Worm (Caenorhabditis elegans) whole organism, young adult: ENCODE measurements around the gene chil-19.

Experiments
- B0019.2 ChIP-seq: fragments of 200-800 bp; sonication (Bioruptor generic); conservative IDR thresholded peaks from 2 replicates; pipeline ENCODE4 v1.3.6; 2022; ENCODE audit warnings: missing genetic modification reagents, missing genetic modification characterization, missing compliant biosample characterization
- B0261.1 ChIP-seq: sonication (generic microtip); optimal IDR thresholded peaks from 2 replicates; lab custom pipeline; 2016; ENCODE audit warnings: mild to moderate bottlenecking, missing genetic modification characterization, moderate library complexity, missing compliant biosample characterization
- C06A6.2 ChIP-seq: fragments of 200-800 bp; sonication (Bioruptor generic); conservative IDR thresholded peaks from 2 replicates; pipeline ENCODE4 v1.3.6; 2022; ENCODE audit warnings: missing genetic modification characterization, missing compliant biosample characterization
- C17E4.6 ChIP-seq: fragments of 200-800 bp; sonication (Bioruptor generic); IDR thresholded peaks from 2 replicates; pipeline ENCODE4 v1.3.6; 2022; ENCODE audit warnings: missing genetic modification reagents, missing genetic modification characterization, missing compliant biosample characterization
- K11D2.4 ChIP-seq: fragments of 200-800 bp; sonication (Bioruptor generic); IDR thresholded peaks from 2 replicates; pipeline ENCODE4 v1.3.6; 2022; ENCODE audit warnings: missing genetic modification reagents, missing genetic modification characterization, missing compliant biosample characterization
- Y53G8AR.9 ChIP-seq: fragments of 200-800 bp; sonication (Bioruptor generic); conservative IDR thresholded peaks from 2 replicates; pipeline ENCODE4 v1.3.6; 2022; ENCODE audit warnings: missing genetic modification reagents, missing genetic modification characterization, missing compliant biosample characterization
- Y67H2A.10 ChIP-seq: fragments of 200-800 bp; sonication (Bioruptor generic); conservative IDR thresholded peaks from 2 replicates; pipeline ENCODE4 v1.3.6; 2022; ENCODE audit warnings: missing genetic modification reagents, missing genetic modification characterization, missing compliant biosample characterization
- Y95B8A.8 ChIP-seq: fragments of 200-800 bp; sonication (Bioruptor generic); IDR thresholded peaks from 2 replicates; pipeline ENCODE4 v1.3.6; 2022; ENCODE audit warnings: missing genetic modification reagents, missing genetic modification characterization, missing compliant biosample characterization
- ZK185.1 ChIP-seq: sonication (generic microtip); optimal IDR thresholded peaks from 2 replicates; lab custom pipeline; 2016; ENCODE audit warnings: mild to moderate bottlenecking, missing genetic modification characterization, missing compliant biosample characterization; ENCODE audit not compliant: poor library complexity, severe bottlenecking
- akir-1 ChIP-seq: fragments of 200-800 bp; sonication (Bioruptor generic); optimal IDR thresholded peaks from 2 replicates; lab custom pipeline; 2018; ENCODE audit warnings: mild to moderate bottlenecking, missing genetic modification characterization, moderate library complexity, missing compliant biosample characterization
- aptf-2 ChIP-seq: fragments of 200-800 bp; sonication (Bioruptor generic); conservative IDR thresholded peaks from 2 replicates; pipeline ENCODE4 v1.3.6; 2022; ENCODE audit warnings: missing genetic modification reagents, missing genetic modification characterization, missing compliant biosample characterization
- aptf-3 ChIP-seq: fragments of 200-800 bp; sonication (Bioruptor generic); IDR thresholded peaks from 2 replicates; pipeline ENCODE4 v1.3.6; 2022; ENCODE audit warnings: missing genetic modification characterization, missing compliant biosample characterization
- athp-1 ChIP-seq: sonication (generic microtip); optimal IDR thresholded peaks from 2 replicates; lab custom pipeline; 2017; ENCODE audit warnings: mild to moderate bottlenecking, missing genetic modification characterization, missing compliant biosample characterization
- bed-1 ChIP-seq: fragments of 200-800 bp; sonication (Bioruptor generic); IDR thresholded peaks from 2 replicates; pipeline ENCODE4 v1.3.6; 2022; ENCODE audit warnings: missing genetic modification reagents, missing genetic modification characterization, missing compliant biosample characterization
- cebp-1 ChIP-seq, 2 experiments: fragments of 200-800 bp in 1 of 2; sonication (Bioruptor generic) in 1 of 2; sonication (generic microtip) in 1 of 2; IDR thresholded peaks in 1 of 2; optimal IDR thresholded peaks in 1 of 2; 2 replicates each; pipeline versions ENCODE4 v1.3.6 to Lab custom; 2017 to 2022; ENCODE audit warnings: missing compliant biosample characterization in 2 of 2, missing genetic modification characterization in 2 of 2, mild to moderate bottlenecking in 1 of 2, missing genetic modification reagents in 1 of 2, moderate library complexity in 1 of 2
- chd-7 ChIP-seq: sonication (generic microtip); optimal IDR thresholded peaks from 2 replicates; lab custom pipeline; 2016; ENCODE audit warnings: mild to moderate bottlenecking, missing genetic modification characterization, moderate library complexity, missing compliant biosample characterization
- dpff-1 ChIP-seq: sonication (generic microtip); optimal IDR thresholded peaks from 2 replicates; lab custom pipeline; 2017; ENCODE audit warnings: mild to moderate bottlenecking, missing genetic modification characterization, missing compliant biosample characterization
- egl-18 ChIP-seq: fragments of 200-800 bp; sonication (Bioruptor generic); IDR thresholded peaks from 2 replicates; pipeline ENCODE4 v1.3.6; 2022; ENCODE audit warnings: missing genetic modification reagents, missing genetic modification characterization, missing compliant biosample characterization
- gei-17 ChIP-seq: fragments of 200-800 bp; sonication (Bioruptor generic); optimal IDR thresholded peaks from 2 replicates; lab custom pipeline; 2018; ENCODE audit warnings: mild to moderate bottlenecking, missing genetic modification characterization, missing compliant biosample characterization
- hmg-20 ChIP-seq: fragments of 200-800 bp; sonication (Bioruptor generic); IDR thresholded peaks from 2 replicates; pipeline ENCODE4 v1.3.6; 2022; ENCODE audit warnings: missing genetic modification reagents, missing genetic modification characterization, missing compliant biosample characterization
- hsf-1 ChIP-seq: fragments of 200-800 bp; sonication (Bioruptor generic); IDR thresholded peaks from 2 replicates; pipeline ENCODE4 v1.3.6; 2022; ENCODE audit warnings: missing genetic modification reagents, missing genetic modification characterization, missing compliant biosample characterization
- lag-1 ChIP-seq: fragments of 200-800 bp; sonication (Bioruptor generic); IDR thresholded peaks from 2 replicates; pipeline ENCODE4 v1.3.6; 2022; ENCODE audit warnings: missing genetic modification reagents, missing genetic modification characterization, missing compliant biosample characterization
- lin-40 ChIP-seq: sonication (generic microtip); optimal IDR thresholded peaks from 2 replicates; lab custom pipeline; 2016; ENCODE audit warnings: missing genetic modification characterization, mild to moderate bottlenecking, missing compliant biosample characterization, missing genotype, missing genetic modification reagents
- madf-8 ChIP-seq: fragments of 200-800 bp; sonication (Bioruptor generic); conservative IDR thresholded peaks from 2 replicates; pipeline ENCODE4 v1.3.6; 2022; ENCODE audit warnings: missing genetic modification reagents, missing genetic modification characterization, missing compliant biosample characterization
- mel-28 ChIP-seq: sonication (generic microtip); optimal IDR thresholded peaks from 2 replicates; lab custom pipeline; 2016; ENCODE audit warnings: borderline replicate concordance, mild to moderate bottlenecking, missing genetic modification characterization, missing compliant biosample characterization
- mes-4 ChIP-seq: sonication (generic microtip); optimal IDR thresholded peaks from 2 replicates; lab custom pipeline; 2016; ENCODE audit warnings: missing genotype, missing genetic modification characterization, missing compliant biosample characterization
- nhr-120 ChIP-seq: fragments of 200-800 bp; sonication (Bioruptor generic); IDR thresholded peaks from 2 replicates; pipeline ENCODE4 v1.3.6; 2022; ENCODE audit warnings: missing genetic modification characterization, missing compliant biosample characterization
- nhr-179 ChIP-seq: sonication (generic microtip); optimal IDR thresholded peaks from 2 replicates; lab custom pipeline; 2016; ENCODE audit warnings: mild to moderate bottlenecking, missing genetic modification characterization, missing compliant biosample characterization
- nhr-27 ChIP-seq: fragments of 200-800 bp; sonication (Bioruptor generic); optimal IDR thresholded peaks from 2 replicates; lab custom pipeline; 2018; ENCODE audit warnings: mild to moderate bottlenecking, missing genetic modification characterization, moderate library complexity, missing compliant biosample characterization
- nhr-80 ChIP-seq: sonication (generic microtip); optimal IDR thresholded peaks from 2 replicates; lab custom pipeline; 2016; ENCODE audit warnings: missing genetic modification characterization, missing compliant biosample characterization
- sea-2 ChIP-seq: fragments of 200-800 bp; sonication (Bioruptor generic); IDR thresholded peaks from 2 replicates; pipeline ENCODE4 v1.3.6; 2022; ENCODE audit warnings: missing genetic modification characterization, missing compliant biosample characterization
- snpc-1.1 ChIP-seq: sonication (generic microtip); optimal IDR thresholded peaks from 2 replicates; lab custom pipeline; 2017; ENCODE audit warnings: missing genetic modification characterization, mild to moderate bottlenecking, missing compliant biosample characterization, antibody characterized with exemption, moderate library complexity, missing genotype, missing genetic modification reagents; ENCODE audit not compliant: insufficient read depth
- unc-62 ChIP-seq: fragments of 150-350 bp; optimal IDR thresholded peaks from 2 replicates; lab custom pipeline; 2014; ENCODE audit warnings: missing biosample characterization, missing genetic modification reagents, missing genetic modification characterization
- zfh-2 ChIP-seq: fragments of 200-800 bp; sonication (Bioruptor generic); conservative IDR thresholded peaks from 2 replicates; pipeline ENCODE4 v1.3.6; 2022; ENCODE audit warnings: missing genetic modification reagents, missing genetic modification characterization, missing compliant biosample characterization
- zim-3 ChIP-seq: sonication (generic microtip); optimal IDR thresholded peaks from 2 replicates; lab custom pipeline; 2017; ENCODE audit warnings: mild to moderate bottlenecking, missing genetic modification characterization, moderate library complexity, missing compliant biosample characterization
- ztf-18 ChIP-seq: sonication (generic microtip); optimal IDR thresholded peaks from 2 replicates; lab custom pipeline; 2016; ENCODE audit warnings: missing genotype, mild to moderate bottlenecking, missing genetic modification characterization, missing compliant biosample characterization
- ztf-25 ChIP-seq: fragments of 200-800 bp; sonication (Bioruptor generic); IDR thresholded peaks from 2 replicates; pipeline ENCODE4 v1.3.6; 2022; ENCODE audit warnings: missing genetic modification reagents, missing genetic modification characterization, missing compliant biosample characterization

The chil-19 gene

DNA sequence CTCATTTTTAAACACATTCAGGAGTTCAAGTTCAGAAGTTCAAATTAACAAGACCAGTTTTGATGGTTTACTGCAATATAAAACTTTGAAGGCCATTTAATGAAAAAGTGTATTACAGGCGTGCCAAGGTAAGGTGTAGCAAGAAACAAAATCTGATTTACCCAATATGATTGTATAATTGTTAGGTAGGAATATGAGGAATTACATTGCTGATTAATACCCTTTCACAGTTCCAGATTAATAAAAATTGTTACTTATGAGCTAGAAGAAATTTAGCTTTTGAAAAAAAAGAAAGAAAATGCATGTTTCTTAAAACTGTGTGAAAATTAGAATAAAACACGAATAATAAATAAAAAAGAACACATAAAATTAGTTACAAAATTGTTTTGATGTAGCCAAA is 20.6 kb downstream of the chil-19 start, which contains the start of gene kin-15:
kin-15 (minus strand) TSS at position 101 of the 400 bp plus-strand sequence.
- TF ChIP-seq zfh-2 (no peak), hsf-1 (GFP tag; lab: Robert Waterston, UW) (no peak), bed-1 (GFP tag; lab: Robert Waterston, UW) (no peak), madf-8 (GFP tag; lab: Robert Waterston, UW) (no peak), unc-62 (GFP tag; lab: Kevin White, UChicago) (no peak), ztf-18 (tag; lab: Kevin White, UChicago) (no peak), egl-18 (GFP tag; lab: Robert Waterston, UW) (no peak), nhr-179 (tag; lab: Kevin White, UChicago) (no peak), hmg-20 (GFP tag; lab: Robert Waterston, UW) (no peak), dpff-1 (tag; lab: Kevin White, UChicago) (no peak), B0019.2 (no peak), Y95B8A.8 (GFP tag; lab: Robert Waterston, UW) (no peak), nhr-120 (GFP tag; lab: Robert Waterston, UW) (no peak)

DNA sequence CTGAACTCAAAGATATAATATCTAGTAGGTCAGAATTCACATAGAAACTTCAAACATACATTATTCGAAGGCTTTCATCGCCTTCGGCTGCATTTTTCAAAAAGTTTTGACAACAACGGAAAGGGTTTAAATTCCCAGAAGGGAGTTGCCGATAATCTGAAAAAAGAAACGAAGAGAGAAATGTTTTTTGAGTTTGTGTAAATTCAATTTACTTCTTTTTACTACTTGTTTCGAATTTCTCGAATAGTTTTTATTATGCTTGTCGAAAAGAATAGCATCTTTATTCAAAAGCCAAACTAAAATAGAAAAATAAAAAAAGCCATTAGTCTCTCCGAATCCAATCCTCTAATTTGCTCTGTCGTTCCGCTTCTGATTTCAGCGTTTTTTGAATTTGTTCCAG is 23.1 kb downstream of the chil-19 start:
- TF ChIP-seq athp-1 (tag; lab: Kevin White, UChicago) = no peak
- TF ChIP-seq cebp-1 (GFP tag; IDR thresholded peaks at IDR 0.05; lab: Robert Waterston, UW) = no peak
- TF ChIP-seq cebp-1 (tag; optimal IDR thresholded peaks at IDR 0.05; lab: Kevin White, UChicago) = no peak
- TF ChIP-seq mel-28 (tag; lab: Kevin White, UChicago) = no peak
- no peak for TF ChIP-seq K11D2.4 (GFP tag; lab: Robert Waterston, UW)
- TF ChIP-seq sea-2 = no peak
- TF ChIP-seq aptf-3 (GFP tag; lab: Robert Waterston, UW) = no peak
- TF ChIP-seq C06A6.2 (GFP tag; lab: Robert Waterston, UW) = no peak

ce11 chrII:9427644-9428043 is 26.6 kb downstream of the chil-19 start, which contains the start of gene M176.5:
M176.5 (minus strand) TSS chrII:9427744.
- TF ChIP-seq ztf-25 (GFP tag; lab: Robert Waterston, UW) (no peak), gei-17 (GFP tag; lab: Kevin White, UChicago) (no peak), lin-40 (no peak), chd-7 (tag; lab: Kevin White, UChicago) (no peak), ZK185.1 (tag; lab: Kevin White, UChicago) (no peak), Y53G8AR.9 (GFP tag; lab: Robert Waterston, UW) (no peak)

DNA sequence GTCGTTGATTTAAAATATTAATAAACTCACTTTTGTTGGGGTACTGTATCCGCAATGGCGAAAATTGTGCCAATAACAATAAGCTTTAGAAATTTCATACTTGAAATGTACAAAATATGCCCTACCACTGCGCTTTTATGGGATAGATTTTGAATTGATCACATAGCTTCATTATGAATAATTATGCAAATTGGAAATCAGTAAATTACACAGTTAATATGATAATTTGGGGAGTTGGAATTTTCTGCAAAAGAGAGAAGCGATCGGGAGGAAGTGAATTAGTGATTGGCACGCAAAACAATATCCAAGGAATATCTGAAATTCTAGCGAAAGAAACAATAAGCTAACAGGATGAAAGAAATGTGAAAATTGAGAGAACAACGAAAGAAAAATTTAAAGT is 28.1 kb downstream of the chil-19 start, which contains the start of gene M176.10:
M176.10 (minus strand) TSS at position 101 of the 400 bp plus-strand sequence.
- TF ChIP-seq nhr-27 (tag; lab: Kevin White, UChicago) (no peak), zim-3 (tag; lab: Kevin White, UChicago) (no peak), B0261.1 (tag; lab: Kevin White, UChicago) (no peak), snpc-1.1 (tag; lab: Kevin White, UChicago) (no peak), hmg-20 (GFP tag; lab: Robert Waterston, UW) (no peak), aptf-2 (GFP tag; lab: Robert Waterston, UW) (no peak)

ce11 chrII:9421969-9422368 is 32.2 kb downstream of the chil-19 start, which contains the start of gene M176.11:
M176.11 (plus strand) TSS chrII:9422269.
- TF ChIP-seq gei-17 (GFP tag; lab: Kevin White, UChicago) (no peak), lag-1 (GFP tag; lab: Robert Waterston, UW) (no peak), C17E4.6 (GFP tag; lab: Robert Waterston, UW) (no peak), Y67H2A.10 (GFP tag; lab: Robert Waterston, UW) (no peak), lin-40 (no peak), akir-1 (GFP tag; lab: Kevin White, UChicago) (no peak), hmg-20 (GFP tag; lab: Robert Waterston, UW) (no peak), mes-4 (tag; lab: Kevin White, UChicago) (no peak), nhr-80 (no peak), ZK185.1 (tag; lab: Kevin White, UChicago) (no peak), nhr-27 (tag; lab: Kevin White, UChicago) (no peak)
- TF ChIP-seq, all 124 proteins: peak for 0
